Worm (Caenorhabditis elegans) whole organism, early embryonic: ENCODE results near the gene cest-35.2.

Source experiments
- F13C5.2 ChIP-seq: sonication (generic microtip); optimal IDR thresholded peaks from 2 replicates; lab custom pipeline; 2017; ENCODE audit warnings: mild to moderate bottlenecking, missing genetic modification characterization, inconsistent platforms, missing compliant biosample characterization
- aly-1 ChIP-seq: sonication (generic microtip); optimal IDR thresholded peaks from 2 replicates; lab custom pipeline; 2016; ENCODE audit warnings: missing genetic modification characterization, missing compliant biosample characterization
- ama-1 ChIP-seq: fragments of 150-350 bp; optimal IDR thresholded peaks from 2 replicates; lab custom pipeline; 2014
- ceh-13 ChIP-seq: fragments of 200-800 bp; sonication (Bioruptor generic); optimal IDR thresholded peaks from 2 replicates; lab custom pipeline; 2018; ENCODE audit warnings: mild to moderate bottlenecking, missing genetic modification characterization, missing compliant biosample characterization
- ceh-36 ChIP-seq: sonication (generic microtip); optimal IDR thresholded peaks from 2 replicates; lab custom pipeline; 2016; ENCODE audit warnings: missing genetic modification characterization, inconsistent platforms, missing compliant biosample characterization
- ets-7 ChIP-seq: sonication (generic microtip); optimal IDR thresholded peaks from 2 replicates; lab custom pipeline; 2016; ENCODE audit warnings: missing genotype, missing genetic modification characterization, missing compliant biosample characterization
- flt-1 ChIP-seq: fragments of 200-800 bp; sonication (Bioruptor generic); IDR thresholded peaks from 2 replicates; pipeline ENCODE4 v1.3.6; 2022; ENCODE audit warnings: missing genetic modification characterization, missing compliant biosample characterization
- hmbx-1 ChIP-seq: sonication (generic microtip); optimal IDR thresholded peaks from 2 replicates; lab custom pipeline; 2016; ENCODE audit warnings: mild to moderate bottlenecking, missing genetic modification characterization, missing compliant biosample characterization
- hmg-4 ChIP-seq: fragments of 200-800 bp; sonication (Bioruptor generic); optimal IDR thresholded peaks from 2 replicates; lab custom pipeline; 2018; ENCODE audit warnings: mild to moderate bottlenecking, missing genetic modification characterization, missing compliant biosample characterization
- hnd-1 ChIP-seq: sonication (generic microtip); optimal IDR thresholded peaks from 2 replicates; lab custom pipeline; 2016; ENCODE audit warnings: missing genetic modification characterization, missing compliant biosample characterization
- sea-1 ChIP-seq: fragments of 200-800 bp; sonication (Bioruptor generic); conservative IDR thresholded peaks from 2 replicates; pipeline ENCODE4 v1.3.6; 2022; ENCODE audit warnings: missing genetic modification characterization, missing compliant biosample characterization
- tra-4 ChIP-seq: sonication (generic microtip); optimal IDR thresholded peaks from 2 replicates; lab custom pipeline; 2017; ENCODE audit warnings: missing genetic modification characterization, missing compliant biosample characterization

DNA sequence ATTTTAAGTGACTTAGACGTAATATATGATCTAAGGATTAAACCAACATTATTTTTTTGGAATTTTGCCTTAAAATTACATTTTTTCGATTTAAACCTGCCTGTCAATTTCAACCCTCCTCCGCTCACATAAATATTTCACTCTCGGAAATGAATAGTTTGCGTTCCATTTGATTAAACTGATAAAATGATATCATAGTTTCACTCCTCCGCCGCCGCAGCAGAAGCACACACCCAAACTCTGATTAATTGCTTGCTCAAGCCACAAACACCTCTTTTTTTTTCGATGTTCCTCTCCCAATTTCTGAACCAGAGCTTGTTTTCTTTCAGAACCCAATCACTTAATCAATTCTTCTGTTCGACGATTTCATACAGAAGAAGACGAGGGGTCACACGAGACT is 14.0 kb downstream of the cest-35.2 start, which contains the start of gene Y49G5B.1:
- TF ChIP-seq ama-1, result no peak
- no peak for TF ChIP-seq flt-1 (GFP tag; lab: Robert Waterston, UW)
- TF ChIP-seq F13C5.2 (tag; lab: Kevin White, UChicago), result no peak
- no peak for TF ChIP-seq ceh-36
- no peak for TF ChIP-seq tra-4 (tag; lab: Kevin White, UChicago)
- TF ChIP-seq hmbx-1 (tag; lab: Kevin White, UChicago), result no peak
- no peak for TF ChIP-seq sea-1 (GFP tag; lab: Robert Waterston, UW)
- TF ChIP-seq ceh-13 (GFP tag; lab: Kevin White, UChicago), result no peak
- TF ChIP-seq hmg-4, result no peak
- TF ChIP-seq ets-7 (tag; lab: Kevin White, UChicago), result no peak
- TF ChIP-seq aly-1 (tag; lab: Kevin White, UChicago), result no peak
- no peak for TF ChIP-seq hnd-1 (tag; lab: Kevin White, UChicago)
